Worm (Caenorhabditis elegans) whole organism, mixed stage, embryonic: Measurements from ENCODE around the gene nspg-12.

Experiments used
- bed-3 ChIP-seq: fragments of 200-800 bp; sonication (Bioruptor generic); optimal IDR thresholded peaks from 3 replicates; lab custom pipeline; 2018; ENCODE audit warnings: mild to moderate bottlenecking, missing genetic modification characterization, moderate library complexity, missing compliant biosample characterization
- blmp-1 ChIP-seq: fragments of 150-350 bp; optimal IDR thresholded peaks from 2 replicates; lab custom pipeline; 2014; ENCODE audit warnings: missing biosample characterization, missing genetic modification characterization
- ceh-39 ChIP-seq: fragments of 150-350 bp; optimal IDR thresholded peaks from 2 replicates; lab custom pipeline; 2014; ENCODE audit warnings: missing biosample characterization, missing genetic modification characterization
- ceh-43 ChIP-seq: fragments of 200-800 bp; sonication (Bioruptor generic); optimal IDR thresholded peaks from 2 replicates; lab custom pipeline; 2018; ENCODE audit warnings: mild to moderate bottlenecking, missing genetic modification characterization, moderate library complexity, missing compliant biosample characterization
- ces-1 ChIP-seq: fragments of 150-350 bp; optimal IDR thresholded peaks from 2 replicates; lab custom pipeline; 2014; ENCODE audit warnings: missing biosample characterization, missing genetic modification reagents, missing genetic modification characterization
- cnd-1 ChIP-seq: fragments of 200-800 bp; sonication (Bioruptor generic); optimal IDR thresholded peaks from 2 replicates; lab custom pipeline; 2018; ENCODE audit warnings: mild to moderate bottlenecking, missing genetic modification characterization, missing compliant biosample characterization
- drap-1 ChIP-seq: fragments of 200-800 bp; sonication (Bioruptor generic); optimal IDR thresholded peaks from 3 replicates; lab custom pipeline; 2018; ENCODE audit warnings: mild to moderate bottlenecking, missing genetic modification characterization, missing compliant biosample characterization
- elt-3 ChIP-seq: fragments of 150-350 bp; optimal IDR thresholded peaks from 2 replicates; lab custom pipeline; 2014; ENCODE audit warnings: missing biosample characterization, missing genetic modification characterization
- ham-2 ChIP-seq: fragments of 200-800 bp; sonication (Bioruptor generic); optimal IDR thresholded peaks from 2 replicates; lab custom pipeline; 2018; ENCODE audit warnings: mild to moderate bottlenecking, missing genetic modification characterization, missing compliant biosample characterization
- hlh-1 ChIP-seq: fragments of 150-350 bp; optimal IDR thresholded peaks from 2 replicates; lab custom pipeline; 2014; ENCODE audit warnings: missing biosample characterization, missing genetic modification reagents, missing genetic modification characterization
- lin-13 ChIP-seq: fragments of 150-350 bp; optimal IDR thresholded peaks from 2 replicates; lab custom pipeline; 2014; ENCODE audit warnings: missing biosample characterization, missing genetic modification characterization
- lin-32 ChIP-seq: fragments of 200-800 bp; sonication (Bioruptor generic); optimal IDR thresholded peaks from 2 replicates; lab custom pipeline; 2018; ENCODE audit warnings: mild to moderate bottlenecking, missing genetic modification characterization, missing compliant biosample characterization
- lsy-2 ChIP-seq: fragments of 150-350 bp; optimal IDR thresholded peaks from 2 replicates; lab custom pipeline; 2014; ENCODE audit warnings: missing biosample characterization, missing genetic modification characterization
- mab-5 ChIP-seq: fragments of 150-350 bp; optimal IDR thresholded peaks from 2 replicates; lab custom pipeline; 2014; ENCODE audit warnings: missing biosample characterization, missing genetic modification characterization
- mep-1 ChIP-seq: fragments of 150-350 bp; optimal IDR thresholded peaks from 2 replicates; lab custom pipeline; 2017; ENCODE audit warnings: missing biosample characterization, missing genetic modification reagents, missing genetic modification characterization, inconsistent platforms
- mls-2 ChIP-seq: sonication (generic microtip); optimal IDR thresholded peaks from 2 replicates; lab custom pipeline; 2016; ENCODE audit warnings: mild to moderate bottlenecking, missing genetic modification characterization, moderate library complexity, missing compliant biosample characterization
- nhr-12 ChIP-seq: fragments of 150-350 bp; optimal IDR thresholded peaks from 2 replicates; lab custom pipeline; 2014; ENCODE audit warnings: missing biosample characterization, missing genetic modification characterization
- nhr-2 ChIP-seq: fragments of 150-350 bp; optimal IDR thresholded peaks from 2 replicates; lab custom pipeline; 2014; ENCODE audit warnings: missing biosample characterization, missing genetic modification characterization
- nhr-237 ChIP-seq: fragments of 150-350 bp; optimal IDR thresholded peaks from 2 replicates; lab custom pipeline; 2014; ENCODE audit warnings: missing biosample characterization, missing genetic modification characterization
- nhr-28 ChIP-seq: fragments of 150-350 bp; optimal IDR thresholded peaks from 2 replicates; lab custom pipeline; 2014; ENCODE audit warnings: missing biosample characterization, missing genetic modification characterization
- nhr-76 ChIP-seq: sonication (generic microtip); optimal IDR thresholded peaks from 2 replicates; lab custom pipeline; 2017; ENCODE audit warnings: missing biosample characterization, missing genetic modification characterization
- pha-4 ChIP-seq: fragments of 150-350 bp; optimal IDR thresholded peaks from 2 replicates; lab custom pipeline; 2018; ENCODE audit warnings: missing biosample characterization, missing genetic modification reagents, missing genetic modification characterization
- snpc-4 ChIP-seq: fragments of 150-350 bp; optimal IDR thresholded peaks from 2 replicates; lab custom pipeline; 2014; ENCODE audit warnings: missing biosample characterization, missing genetic modification characterization
- sptf-1 ChIP-seq: sonication (generic microtip); optimal IDR thresholded peaks from 2 replicates; lab custom pipeline; 2017; ENCODE audit warnings: mild to moderate bottlenecking, missing genetic modification characterization, moderate library complexity, missing compliant biosample characterization
- unc-120 ChIP-seq: sonication (generic microtip); optimal IDR thresholded peaks from 2 replicates; lab custom pipeline; 2017; ENCODE audit warnings: missing genetic modification characterization, missing compliant biosample characterization; ENCODE audit not compliant: poor library complexity, severe bottlenecking
- unc-39 ChIP-seq: fragments of 150-350 bp; optimal IDR thresholded peaks from 2 replicates; lab custom pipeline; 2014; ENCODE audit warnings: missing biosample characterization, missing genetic modification characterization
- zip-8 ChIP-seq: fragments of 150-350 bp; optimal IDR thresholded peaks from 2 replicates; lab custom pipeline; 2014; ENCODE audit warnings: missing biosample characterization, missing genetic modification characterization
- ztf-11 ChIP-seq: fragments of 150-350 bp; optimal IDR thresholded peaks from 2 replicates; lab custom pipeline; 2014; ENCODE audit warnings: missing biosample characterization, missing genetic modification characterization

Gene nspg-12

DNA sequence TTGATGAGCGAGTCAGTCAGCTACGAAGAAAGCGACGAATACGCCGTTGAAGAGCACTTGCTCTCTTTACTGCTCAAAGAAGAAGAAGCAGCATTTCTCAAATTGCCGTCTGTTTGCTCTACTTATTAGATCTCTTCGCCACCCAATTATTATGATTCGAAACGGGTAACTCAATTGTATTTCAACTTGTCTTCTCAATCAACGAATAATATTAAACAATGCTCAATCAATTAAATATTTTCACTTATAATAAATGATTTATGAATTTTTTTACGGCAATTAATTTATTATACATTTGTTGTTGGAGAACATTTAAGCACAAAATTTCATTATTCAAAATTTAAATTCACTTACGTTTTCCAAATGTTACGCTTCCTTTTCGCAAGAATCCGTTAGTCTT lies 21.1 kb downstream of the nspg-12 start:
- no peak for TF ChIP-seq nhr-237 (tag; lab: Kevin White, UChicago)
- peak; percentile 95 for TF ChIP-seq ces-1

DNA sequence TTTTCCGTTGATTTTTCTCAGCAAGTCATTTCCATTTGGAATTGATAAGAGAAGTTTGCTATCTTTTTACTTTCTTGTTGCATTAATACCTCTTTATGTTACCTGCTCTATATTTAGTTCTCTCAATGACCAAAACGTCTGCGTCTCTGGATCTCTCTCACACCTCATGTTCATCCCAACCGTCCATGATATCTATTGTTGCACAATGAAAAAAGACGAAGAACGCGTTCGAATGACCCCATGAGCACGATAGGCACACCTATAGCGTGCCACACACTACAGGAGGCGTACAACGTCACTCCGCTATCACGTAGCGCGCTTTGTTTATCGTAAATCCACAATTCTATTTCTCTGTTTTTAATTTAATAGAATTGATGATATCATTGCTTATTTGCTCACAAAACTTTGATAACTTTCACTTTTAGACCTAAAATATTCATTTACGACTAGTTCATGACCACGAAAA lies 22.1 kb downstream of the nspg-12 start, which contains the start of gene Y34B4A.2:
Gene Y34B4A.2, plus strand, starts transcription at position 328 of the 466 bp plus-strand sequence.
- TF ChIP-seq nhr-2 (tag; lab: Kevin White, UChicago) (peak; percentile 8), mls-2 (tag; lab: Kevin White, UChicago) (no peak), ceh-39 (no peak), ces-1 (peak; percentile 74), zip-8 (tag; lab: Kevin White, UChicago) (no peak), lin-13 (tag; lab: Kevin White, UChicago) (peak; percentile 23), lin-32 (GFP tag; lab: Kevin White, UChicago) (no peak), elt-3 (tag; lab: Kevin White, UChicago) (no peak), nhr-76 (tag; lab: Kevin White, UChicago) (no peak), cnd-1 (tag; lab: Kevin White, UChicago) (peak; percentile 27)

ce11 chrX:5279674-5280073 lies 22.6 kb downstream of the nspg-12 start, which contains the start of gene rga-8:
Gene rga-8, minus strand, starts transcription at chrX:5279774.
- TF ChIP-seq bed-3 (GFP tag; lab: Kevin White, UChicago) (no peak), zip-8 (tag; lab: Kevin White, UChicago) (no peak), lsy-2 (tag; lab: Kevin White, UChicago) (no peak), sptf-1 (tag; lab: Kevin White, UChicago) (no peak), nhr-28 (no peak), mab-5 (tag; lab: Kevin White, UChicago) (no peak), blmp-1 (tag; lab: Kevin White, UChicago) (no peak), nhr-12 (no peak), mep-1 (no peak), ham-2 (GFP tag; lab: Kevin White, UChicago) (no peak), nhr-76 (tag; lab: Kevin White, UChicago) (no peak), lin-32 (GFP tag; lab: Kevin White, UChicago) (no peak), ceh-39 (no peak), pha-4 (tag; lab: Kevin White, UChicago) (no peak), nhr-237 (tag; lab: Kevin White, UChicago) (no peak), hlh-1 (no peak), snpc-4 (tag; lab: Kevin White, UChicago) (no peak), cnd-1 (tag; lab: Kevin White, UChicago) (no peak)
- TF ChIP-seq, all 35 proteins: peak for 0

- TF ChIP-seq ztf-11 (tag; lab: Kevin White, UChicago) (no peak), cnd-1 (tag; lab: Kevin White, UChicago) (no peak), zip-8 (tag; lab: Kevin White, UChicago) (no peak), sptf-1 (tag; lab: Kevin White, UChicago) (no peak), unc-120 (tag; lab: Kevin White, UChicago) (no peak), ham-2 (GFP tag; lab: Kevin White, UChicago) (no peak)
These were observed 26.4 kb downstream of the nspg-12 start, which contains the start of gene vps-41 for ce11 chrX:5283531-5283930. Gene vps-41, plus strand, starts transcription at chrX:5283831.

DNA sequence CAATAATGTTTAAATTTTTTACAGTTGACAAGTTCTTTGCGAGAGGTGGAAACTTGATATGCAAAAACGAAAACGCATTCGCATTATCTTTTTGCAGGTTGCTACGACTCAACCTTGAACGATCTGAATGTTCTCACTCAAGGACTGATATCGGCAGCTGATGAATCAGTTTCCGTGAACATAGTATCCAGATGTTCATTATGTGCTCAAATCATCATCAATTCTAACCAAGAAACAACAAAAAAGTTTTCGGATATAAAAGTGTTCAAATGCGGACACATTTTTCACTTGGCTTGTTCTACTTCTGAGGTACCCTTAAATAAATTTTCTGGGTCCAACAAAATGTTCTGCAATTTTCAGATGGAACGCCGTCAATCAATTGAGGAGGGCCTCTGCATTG lies 32.0 kb downstream of the nspg-12 start:
- no peak for TF ChIP-seq cnd-1 (tag; lab: Kevin White, UChicago)
- TF ChIP-seq snpc-4 (tag; lab: Kevin White, UChicago): no peak
- TF ChIP-seq ces-1: no peak
- TF ChIP-seq drap-1 (GFP tag; lab: Kevin White, UChicago): no peak
- no peak for TF ChIP-seq nhr-2 (tag; lab: Kevin White, UChicago)
- no peak for TF ChIP-seq lsy-2 (tag; lab: Kevin White, UChicago)
- TF ChIP-seq ceh-43 (GFP tag; lab: Kevin White, UChicago): no peak
- TF ChIP-seq unc-39: no peak

ce11 chrX:5293862-5294261 lies 36.8 kb downstream of the nspg-12 start:
- TF ChIP-seq ces-1 (no peak), snpc-4 (tag; lab: Kevin White, UChicago) (no peak), nhr-76 (tag; lab: Kevin White, UChicago) (no peak)
